Worm (Caenorhabditis elegans) whole organism, young adult: ENCODE results near the gene C45H4.18.

Experiments
- ceh-27 ChIP-seq: fragments of 200-800 bp; sonication (Bioruptor generic); optimal IDR thresholded peaks from 2 replicates; lab custom pipeline; 2018; ENCODE audit warnings: mild to moderate bottlenecking, missing genetic modification characterization, moderate library complexity, missing compliant biosample characterization
- nfya-1 ChIP-seq: sonication (generic microtip); optimal IDR thresholded peaks from 2 replicates; lab custom pipeline; 2017; ENCODE audit warnings: antibody characterized with exemption, missing compliant biosample characterization, missing genetic modification characterization, borderline replicate concordance; ENCODE audit not compliant: insufficient read depth

- TF ChIP-seq nfya-1 (tag; lab: Kevin White, UChicago) (no peak), ceh-27 (GFP tag; lab: Kevin White, UChicago) (no peak)
These were observed 6.4 kb downstream of the C45H4.18 start, which contains the start of gene srbc-16 for ce11 chrV:2181738-2182137.
